Fruit fly (Drosophila melanogaster) whole organism, embryonic: ENCODE data around the gene Ldsdh1.

ENCODE experiments used
- Aef1 ChIP-seq: fragments of 200-800 bp; sonication (Bioruptor generic); IDR thresholded peaks from 3 replicates; pipeline ENCODE4 v1.3.6; 2022; ENCODE audit warnings: missing biosample characterization, missing genetic modification characterization
- Asciz ChIP-seq: fragments of 200-800 bp; sonication (Bioruptor generic); optimal IDR thresholded peaks from 2 replicates; lab custom pipeline; 2017; ENCODE audit warnings: missing biosample characterization, mild to moderate bottlenecking, missing genetic modification characterization, missing genetic modification reagents
- B-H1 ChIP-seq: fragments of 200-800 bp; sonication (Bioruptor generic); IDR thresholded peaks from 3 replicates; pipeline ENCODE4 v1.3.6; 2022; ENCODE audit warnings: missing biosample characterization, missing genetic modification characterization
- BtbVII ChIP-seq: fragments of 200-800 bp; sonication (Bioruptor generic); optimal IDR thresholded peaks from 3 replicates; lab custom pipeline; 2017; ENCODE audit warnings: missing biosample characterization, mild to moderate bottlenecking, missing genetic modification characterization
- CG10321 ChIP-seq: fragments of 200-800 bp; sonication (Bioruptor generic); IDR thresholded peaks from 2 replicates; pipeline ENCODE4 v1.3.6; 2022; ENCODE audit warnings: missing biosample characterization, missing genetic modification characterization
- CG10565 ChIP-seq: fragments of 200-800 bp; sonication (Bioruptor generic); optimal IDR thresholded peaks from 3 replicates; lab custom pipeline; 2016; ENCODE audit warnings: missing biosample characterization, mild to moderate bottlenecking, missing genetic modification characterization
- CG14050 ChIP-seq: fragments of 200-800 bp; sonication (Bioruptor generic); IDR thresholded peaks from 3 replicates; pipeline ENCODE4 v1.3.6; 2022; ENCODE audit warnings: missing biosample characterization, missing genetic modification characterization
- CG15011 ChIP-seq: fragments of 200-800 bp; sonication (Bioruptor generic); optimal IDR thresholded peaks from 3 replicates; lab custom pipeline; 2018; ENCODE audit warnings: missing biosample characterization, mild to moderate bottlenecking, missing genetic modification characterization
- CG15696 ChIP-seq: fragments of 200-800 bp; sonication (Bioruptor generic); optimal IDR thresholded peaks from 2 replicates; lab custom pipeline; 2019; ENCODE audit warnings: missing biosample characterization, mild to moderate bottlenecking, missing genetic modification characterization, moderate library complexity
- CG1647 ChIP-seq: fragments of 200-800 bp; sonication (Bioruptor generic); optimal IDR thresholded peaks from 3 replicates; lab custom pipeline; 2016; ENCODE audit warnings: missing biosample characterization, missing genetic modification characterization
- CG1792 ChIP-seq: fragments of 200-800 bp; sonication (Bioruptor generic); optimal IDR thresholded peaks from 2 replicates; lab custom pipeline; 2016; ENCODE audit warnings: missing biosample characterization, missing genetic modification characterization
- CG1832 ChIP-seq: fragments of 200-800 bp; sonication (Bioruptor generic); optimal IDR thresholded peaks from 2 replicates; lab custom pipeline; 2017; ENCODE audit warnings: missing biosample characterization, mild to moderate bottlenecking, missing genetic modification characterization, inconsistent platforms
- CG2129 ChIP-seq: fragments of 200-800 bp; sonication (Bioruptor generic); IDR thresholded peaks from 2 replicates; pipeline ENCODE4 v1.3.6; 2022; ENCODE audit warnings: missing biosample characterization, missing genetic modification characterization; ENCODE audit not compliant: partially characterized antibody
- CG2875 ChIP-seq: fragments of 200-800 bp; sonication (Bioruptor generic); optimal IDR thresholded peaks from 2 replicates; lab custom pipeline; 2017; ENCODE audit warnings: missing biosample characterization, mild to moderate bottlenecking, missing genetic modification characterization, missing genetic modification reagents
- CG3163 ChIP-seq: fragments of 200-800 bp; sonication (Bioruptor generic); optimal IDR thresholded peaks from 3 replicates; lab custom pipeline; 2016; ENCODE audit warnings: missing biosample characterization, missing genetic modification characterization
- CG33557 ChIP-seq: fragments of 200-800 bp; sonication (Bioruptor generic); optimal IDR thresholded peaks from 2 replicates; lab custom pipeline; 2019; ENCODE audit warnings: missing biosample characterization, mild to moderate bottlenecking, missing genetic modification characterization, moderate library complexity
- CG34376 ChIP-seq: fragments of 200-800 bp; sonication (Bioruptor generic); optimal IDR thresholded peaks from 2 replicates; lab custom pipeline; 2018; ENCODE audit warnings: missing biosample characterization, mild to moderate bottlenecking, missing genetic modification characterization
- CG42726 ChIP-seq: fragments of 200-800 bp; sonication (Bioruptor generic); IDR thresholded peaks from 2 replicates; pipeline ENCODE4 v1.3.6; 2022; ENCODE audit warnings: missing biosample characterization, missing genetic modification characterization; ENCODE audit not compliant: partially characterized antibody
- CG4424 ChIP-seq: fragments of 200-800 bp; sonication (Bioruptor generic); optimal IDR thresholded peaks from 3 replicates; lab custom pipeline; 2016; ENCODE audit warnings: missing biosample characterization, missing genetic modification characterization
- CG5180 ChIP-seq: fragments of 200-800 bp; sonication (Bioruptor generic); optimal IDR thresholded peaks from 3 replicates; lab custom pipeline; 2017; ENCODE audit warnings: missing biosample characterization, missing genetic modification characterization, mild to moderate bottlenecking, moderate library complexity, missing genetic modification reagents
- CG6254 ChIP-seq: fragments of 200-800 bp; sonication (Bioruptor generic); optimal IDR thresholded peaks from 3 replicates; lab custom pipeline; 2017; ENCODE audit warnings: mild to moderate bottlenecking, missing biosample characterization, missing genetic modification reagents, missing genetic modification characterization
- CG8924 ChIP-seq: fragments of 200-800 bp; optimal IDR thresholded peaks from 3 replicates; lab custom pipeline; 2019; ENCODE audit warnings: missing biosample characterization, mild to moderate bottlenecking, missing genetic modification characterization, moderate library complexity
- CHES-1-like ChIP-seq: fragments of 200-800 bp; sonication (Bioruptor generic); optimal IDR thresholded peaks from 2 replicates; lab custom pipeline; 2016; ENCODE audit warnings: missing biosample characterization, missing genetic modification characterization
- D19A ChIP-seq: fragments of 200-800 bp; optimal IDR thresholded peaks from 3 replicates; lab custom pipeline; 2019; ENCODE audit warnings: missing biosample characterization, mild to moderate bottlenecking, missing genetic modification characterization, moderate library complexity
- Dll ChIP-seq: fragments of 200-800 bp; sonication (Bioruptor generic); IDR thresholded peaks from 4 replicates; pipeline ENCODE4 v1.3.6; 2022; ENCODE audit warnings: missing biosample characterization, missing genetic modification characterization; ENCODE audit not compliant: partially characterized antibody
- HHEX ChIP-seq: fragments of 200-800 bp; sonication (Bioruptor generic); optimal IDR thresholded peaks from 3 replicates; lab custom pipeline; 2017; ENCODE audit warnings: missing biosample characterization, mild to moderate bottlenecking, missing genetic modification characterization, missing genetic modification reagents
- Neu2 ChIP-seq: fragments of 200-800 bp; sonication (Bioruptor generic); optimal IDR thresholded peaks from 3 replicates; lab custom pipeline; 2016; ENCODE audit warnings: missing biosample characterization, missing genetic modification characterization, borderline replicate concordance
- Taf1 ChIP-seq: fragments of 200-800 bp; sonication (Bioruptor generic); IDR thresholded peaks from 2 replicates; pipeline ENCODE4 v1.3.6; 2022; ENCODE audit warnings: missing biosample characterization, missing genetic modification characterization
- ac ChIP-seq: fragments of 200-800 bp; sonication (Bioruptor generic); optimal IDR thresholded peaks from 3 replicates; lab custom pipeline; 2017; ENCODE audit warnings: missing biosample characterization, mild to moderate bottlenecking, missing genetic modification characterization
- ash1 ChIP-seq: fragments of 200-800 bp; sonication (Bioruptor generic); optimal IDR thresholded peaks from 2 replicates; lab custom pipeline; 2018; ENCODE audit warnings: missing biosample characterization, mild to moderate bottlenecking, missing genetic modification characterization
- cg ChIP-seq: fragments of 200-800 bp; sonication (Bioruptor generic); optimal IDR thresholded peaks from 3 replicates; lab custom pipeline; 2019; ENCODE audit warnings: missing biosample characterization, mild to moderate bottlenecking, missing genetic modification characterization, moderate library complexity
- chinmo ChIP-seq: fragments of 200-800 bp; sonication (Bioruptor generic); IDR thresholded peaks from 4 replicates; pipeline ENCODE4 v1.3.6; 2022; ENCODE audit warnings: missing biosample characterization, missing genetic modification characterization; ENCODE audit not compliant: partially characterized antibody
- corto ChIP-seq: fragments of 200-800 bp; sonication (Bioruptor generic); optimal IDR thresholded peaks from 2 replicates; lab custom pipeline; 2016; ENCODE audit warnings: missing biosample characterization, mild to moderate bottlenecking, missing genetic modification characterization, moderate library complexity
- crc ChIP-seq: fragments of 200-800 bp; sonication (Bioruptor generic); optimal IDR thresholded peaks from 2 replicates; lab custom pipeline; 2016; ENCODE audit warnings: missing biosample characterization, missing genetic modification characterization
- danr ChIP-seq: fragments of 200-800 bp; sonication (Bioruptor generic); IDR thresholded peaks from 2 replicates; pipeline ENCODE4 v1.3.6; 2022; ENCODE audit warnings: missing biosample characterization, missing genetic modification characterization
- dpn ChIP-seq, 2 experiments: fragments of 200-800 bp; sonication (Bioruptor generic); optimal IDR thresholded peaks; 3 replicates each; lab custom pipeline; 2016; ENCODE audit warnings: missing biosample characterization in 2 of 2, missing genetic modification characterization in 2 of 2
- eve ChIP-seq, 2 experiments: fragments of >200 bp; optimal IDR thresholded peaks; 2 replicates each; lab custom pipeline; 2017; ENCODE audit warnings: missing biosample characterization in 2 of 2, missing genetic modification characterization in 2 of 2
- grn ChIP-seq: fragments of 200-800 bp; sonication (Bioruptor generic); optimal IDR thresholded peaks from 3 replicates; lab custom pipeline; 2017; ENCODE audit warnings: missing biosample characterization, missing genetic modification characterization
- hbn ChIP-seq: fragments of 200-800 bp; sonication (Bioruptor generic); IDR thresholded peaks from 2 replicates; pipeline ENCODE4 v1.3.6; 2022; ENCODE audit warnings: missing biosample characterization, missing genetic modification characterization; ENCODE audit not compliant: partially characterized antibody
- jigr1 ChIP-seq: fragments of 200-800 bp; sonication (Bioruptor generic); IDR thresholded peaks from 3 replicates; pipeline ENCODE4 v1.3.6; 2022; ENCODE audit warnings: missing biosample characterization, missing genetic modification characterization
- kni ChIP-seq: fragments of 200-800 bp; sonication (Bioruptor generic); optimal IDR thresholded peaks from 3 replicates; lab custom pipeline; 2017; ENCODE audit warnings: mild to moderate bottlenecking, missing biosample characterization, missing genetic modification reagents, missing genetic modification characterization
- sens ChIP-seq: fragments of 200-800 bp; sonication (Bioruptor generic); peaks from one replicate; lab custom pipeline; 2016; ENCODE audit warnings: missing biosample characterization, missing genetic modification characterization
- sqz ChIP-seq: fragments of 200-800 bp; sonication (Bioruptor generic); optimal IDR thresholded peaks from 3 replicates; lab custom pipeline; 2018; ENCODE audit warnings: missing biosample characterization, mild to moderate bottlenecking, missing genetic modification characterization
- tin ChIP-seq: fragments of 200-800 bp; sonication (Bioruptor generic); optimal IDR thresholded peaks from 3 replicates; lab custom pipeline; 2016; ENCODE audit warnings: missing biosample characterization, missing genetic modification characterization
- ttk ChIP-seq: fragments of 200-800 bp; sonication (Bioruptor generic); IDR thresholded peaks from 2 replicates; pipeline ENCODE4 v2.1.2; 2022; ENCODE audit warnings: missing biosample characterization, missing genetic modification characterization
- twi ChIP-seq: fragments of 200-800 bp; optimal IDR thresholded peaks from 2 replicates; lab custom pipeline; 2019; ENCODE audit warnings: missing biosample characterization, mild to moderate bottlenecking, missing genetic modification characterization, moderate library complexity
- unpg ChIP-seq: fragments of 200-800 bp; sonication (Bioruptor generic); optimal IDR thresholded peaks from 3 replicates; lab custom pipeline; 2018; ENCODE audit warnings: missing biosample characterization, mild to moderate bottlenecking, missing genetic modification characterization, moderate library complexity
- yki ChIP-seq: fragments of >200 bp; optimal IDR thresholded peaks from 3 replicates; lab custom pipeline; 2018
- zfh1 ChIP-seq: fragments of 200-800 bp; sonication (Bioruptor generic); IDR thresholded peaks from 3 replicates; pipeline ENCODE4 v1.3.6; 2022; ENCODE audit warnings: missing biosample characterization, missing genetic modification characterization

Ldsdh1 gene

DNA sequence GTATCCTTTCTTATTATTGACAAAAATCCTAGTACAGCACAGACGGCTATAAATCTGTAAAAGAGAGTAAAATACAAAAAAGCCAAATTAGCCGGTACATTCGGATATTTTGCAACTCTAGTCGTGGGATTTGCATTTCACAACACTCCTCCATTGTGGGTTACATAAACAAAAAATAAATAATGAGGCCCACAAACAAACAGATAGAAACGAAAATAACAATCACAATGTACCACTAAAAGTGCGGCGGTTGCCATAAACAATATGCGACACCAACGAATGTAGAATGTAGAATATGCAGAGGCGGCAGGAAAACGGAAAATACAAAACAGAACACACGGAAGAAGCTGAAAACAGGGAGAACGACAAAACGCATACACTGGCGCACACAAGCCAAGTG, 25.3 kb downstream of the Ldsdh1 start (continued):
- no peak for TF ChIP-seq Asciz (GFP tag; lab: Kevin White, UChicago)
- TF ChIP-seq CG3163 (GFP tag; lab: Kevin White, UChicago), result no peak
- no peak for TF ChIP-seq zfh1 (GFP tag; lab: Robert Waterston, UW)
- TF ChIP-seq ash1 (GFP tag; lab: Kevin White, UChicago), result no peak
- TF ChIP-seq, all 482 proteins: peak for 6

DNA sequence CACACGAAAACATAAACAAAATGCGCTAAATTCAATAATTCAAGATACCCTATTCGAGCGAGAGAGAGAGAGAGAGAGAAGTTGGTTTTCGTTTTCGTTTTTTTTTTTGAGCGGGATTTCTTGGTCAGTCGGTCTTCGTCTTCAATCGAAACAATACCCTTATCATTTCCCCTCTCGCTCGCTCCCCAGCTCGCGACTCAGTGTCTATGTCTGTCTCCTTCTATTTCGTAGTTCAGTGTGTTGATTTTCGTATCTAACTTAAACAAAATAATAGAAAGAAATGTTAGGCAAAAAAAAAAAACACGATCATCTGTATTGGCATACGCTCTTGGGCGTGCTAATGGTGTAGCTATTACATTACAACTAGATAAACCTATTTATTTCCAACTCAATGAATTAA, 32.1 kb downstream of the Ldsdh1 start:
- TF ChIP-seq ac (GFP tag; lab: Kevin White, UChicago), result no peak
- TF ChIP-seq CG1792, result no peak
- no peak for TF ChIP-seq ttk (GFP tag; lab: Robert Waterston, UW)
- TF ChIP-seq Neu2 (GFP tag; lab: Kevin White, UChicago), result no peak
- TF ChIP-seq CG42726 (GFP tag; lab: Robert Waterston, UW), result no peak
- peak; percentile 41 for TF ChIP-seq sens (GFP tag; lab: Kevin White, UChicago)
- TF ChIP-seq D19A (tag; lab: Kevin White, UChicago), result peak; percentile 52
- TF ChIP-seq Taf1 (GFP tag; lab: Robert Waterston, UW), result no peak
- no peak for TF ChIP-seq CG34376 (GFP tag; lab: Kevin White, UChicago)
- TF ChIP-seq CG5180, result no peak
- no peak for TF ChIP-seq hbn (GFP tag; lab: Robert Waterston, UW)
- TF ChIP-seq CG8924 (tag; lab: Kevin White, UChicago), result no peak
- TF ChIP-seq CG4424 (GFP tag; lab: Kevin White, UChicago), result no peak
- no peak for TF ChIP-seq danr (GFP tag; lab: Robert Waterston, UW)
- TF ChIP-seq CG15011 (GFP tag; lab: Kevin White, UChicago), result no peak
- no peak for TF ChIP-seq kni (GFP tag; lab: Kevin White, UChicago)
- no peak for TF ChIP-seq eve (GFP tag; optimal IDR thresholded peaks at IDR 0.05; lab: Kevin White, UChicago)
- no peak for TF ChIP-seq tin (GFP tag; lab: Kevin White, UChicago)
- no peak for TF ChIP-seq CG2875 (GFP tag; lab: Kevin White, UChicago)
- no peak for TF ChIP-seq CG1647 (GFP tag; lab: Kevin White, UChicago)
- TF ChIP-seq CG14050 (GFP tag; lab: Robert Waterston, UW), result no peak
- TF ChIP-seq jigr1 (GFP tag; lab: Robert Waterston, UW), result no peak
- TF ChIP-seq CHES-1-like (GFP tag; lab: Kevin White, UChicago), result no peak
- no peak for TF ChIP-seq CG15696 (tag; lab: Kevin White, UChicago)
- TF ChIP-seq corto, result no peak
- no peak for TF ChIP-seq grn
- TF ChIP-seq CG2129, result no peak
- TF ChIP-seq unpg (GFP tag; lab: Kevin White, UChicago), result no peak
- peak; percentile 21 for TF ChIP-seq cg
- TF ChIP-seq sqz, result peak; percentile 39
- TF ChIP-seq twi (tag; lab: Kevin White, UChicago), result no peak
- TF ChIP-seq Aef1, result no peak
- TF ChIP-seq CG1832 (GFP tag; lab: Kevin White, UChicago), result peak; percentile 56
- no peak for TF ChIP-seq Dll (GFP tag; lab: Robert Waterston, UW)
- peak; percentile 64 for TF ChIP-seq CG10321 (GFP tag; lab: Robert Waterston, UW)
- TF ChIP-seq dpn (GFP tag; optimal IDR thresholded peaks at IDR 0.05; lab: Kevin White, UChicago), result no peak
- TF ChIP-seq chinmo (GFP tag; lab: Robert Waterston, UW), result no peak
- TF ChIP-seq CG33557 (GFP tag; lab: Kevin White, UChicago), result no peak
- no peak for TF ChIP-seq crc (GFP tag; lab: Kevin White, UChicago)
- TF ChIP-seq yki, result no peak
- TF ChIP-seq CG6254 (GFP tag; lab: Kevin White, UChicago), result no peak
- TF ChIP-seq CG10565 (GFP tag; lab: Kevin White, UChicago), result no peak
- TF ChIP-seq BtbVII, result no peak
- no peak for TF ChIP-seq B-H1 (GFP tag; lab: Robert Waterston, UW)
- TF ChIP-seq HHEX (GFP tag; lab: Kevin White, UChicago), result no peak
